Worm (Caenorhabditis elegans) whole organism, midembryonic: ENCODE measurements around the gene gpa-9.

Experiments used
- T22C8.4 ChIP-seq: fragments of 200-800 bp; sonication (Bioruptor generic); IDR thresholded peaks from 2 replicates; pipeline ENCODE4 v1.3.6; 2022; ENCODE audit warnings: missing genetic modification characterization, missing compliant biosample characterization
- cog-1 ChIP-seq: sonication (generic microtip); optimal IDR thresholded peaks from 2 replicates; lab custom pipeline; 2016; ENCODE audit warnings: missing genetic modification characterization, missing compliant biosample characterization
- flt-1 ChIP-seq: fragments of 200-800 bp; sonication (Bioruptor generic); IDR thresholded peaks from 2 replicates; pipeline ENCODE4 v1.3.6; 2022; ENCODE audit warnings: missing genetic modification characterization, missing compliant biosample characterization
- klf-2 ChIP-seq: fragments of 200-800 bp; sonication (Bioruptor generic); conservative IDR thresholded peaks from 2 replicates; pipeline ENCODE4 v1.3.6; 2022; ENCODE audit warnings: missing genetic modification reagents, missing genetic modification characterization, missing compliant biosample characterization
- med-1 ChIP-seq: sonication (generic microtip); optimal IDR thresholded peaks from 2 replicates; lab custom pipeline; 2017; ENCODE audit warnings: missing genetic modification characterization, mild to moderate bottlenecking, missing compliant biosample characterization, antibody characterized with exemption, missing genetic modification reagents; ENCODE audit not compliant: insufficient read depth
- ref-1 ChIP-seq: fragments of 200-800 bp; sonication (Bioruptor generic); conservative IDR thresholded peaks from 2 replicates; pipeline ENCODE4 v1.3.6; 2022; ENCODE audit warnings: missing genetic modification reagents, missing genetic modification characterization, missing compliant biosample characterization
- ztf-23 ChIP-seq: fragments of 200-800 bp; sonication (Bioruptor generic); IDR thresholded peaks from 2 replicates; pipeline ENCODE4 v1.3.6; 2022; ENCODE audit warnings: missing genetic modification reagents, missing genetic modification characterization, missing compliant biosample characterization
- ztf-29 ChIP-seq: fragments of 200-800 bp; sonication (Bioruptor generic); IDR thresholded peaks from 2 replicates; pipeline ENCODE4 v1.3.6; 2022; ENCODE audit warnings: missing genetic modification reagents, missing genetic modification characterization, missing compliant biosample characterization

DNA sequence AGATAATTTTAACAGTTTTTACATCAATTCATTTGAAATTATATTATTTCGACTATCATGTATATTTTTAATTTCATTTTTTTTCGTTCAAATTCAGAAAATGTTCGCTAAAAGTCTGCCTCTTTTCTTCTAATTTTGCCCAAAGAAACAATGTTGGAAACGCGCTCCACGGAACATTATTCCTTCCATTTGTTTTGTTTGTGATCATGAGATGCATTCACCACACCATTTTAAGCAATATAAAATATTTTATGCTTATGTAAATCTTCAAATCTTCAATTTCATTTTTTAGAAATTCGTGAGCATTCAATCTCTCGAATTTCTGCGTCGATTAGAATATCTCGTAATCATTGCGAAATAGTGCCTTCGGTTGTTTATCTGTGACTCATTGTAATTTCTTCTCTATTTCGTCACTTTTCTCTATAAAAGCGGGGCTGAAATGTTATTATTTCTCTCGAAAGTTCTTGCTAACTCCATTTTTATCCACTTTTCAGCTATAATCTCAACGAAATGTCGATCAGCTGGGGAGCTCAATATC is 48.3 kb upstream of the gpa-9 start, which contains the start of gene istr-1:
- TF ChIP-seq med-1 (GFP tag; lab: Kevin White, UChicago) = no peak
- TF ChIP-seq flt-1 (GFP tag; lab: Robert Waterston, UW) = no peak
- TF ChIP-seq ztf-29 = no peak
- TF ChIP-seq klf-2 = no peak
- no peak for TF ChIP-seq ref-1 (GFP tag; lab: Robert Waterston, UW)
- TF ChIP-seq T22C8.4 (GFP tag; lab: Robert Waterston, UW) = no peak
- TF ChIP-seq ztf-23 = no peak
- no peak for TF ChIP-seq cog-1 (tag; lab: Kevin White, UChicago)
